Fruit fly (Drosophila melanogaster) Kc167 (cell line): ENCODE results near the gene PolrMT.

Experiments
- Myc ChIP-seq: fragments of >200 bp; optimal IDR thresholded peaks from 2 replicates; lab custom pipeline; 2017; ENCODE audit warnings: missing external identifiers
- h ChIP-seq: fragments of >200 bp; optimal IDR thresholded peaks from 3 replicates; lab custom pipeline; 2018; ENCODE audit warnings: missing external identifiers
- insv ChIP-seq: fragments of >200 bp; optimal IDR thresholded peaks from 3 replicates; lab custom pipeline; 2018; ENCODE audit warnings: missing external identifiers
- psq ChIP-seq: fragments of >200 bp; optimal IDR thresholded peaks from 2 replicates; lab custom pipeline; 2017; ENCODE audit warnings: missing external identifiers
- ttk ChIP-seq: sonication (Bioruptor generic); optimal IDR thresholded peaks from 2 replicates; lab custom pipeline; 2017; ENCODE audit warnings: missing external identifiers

DNA sequence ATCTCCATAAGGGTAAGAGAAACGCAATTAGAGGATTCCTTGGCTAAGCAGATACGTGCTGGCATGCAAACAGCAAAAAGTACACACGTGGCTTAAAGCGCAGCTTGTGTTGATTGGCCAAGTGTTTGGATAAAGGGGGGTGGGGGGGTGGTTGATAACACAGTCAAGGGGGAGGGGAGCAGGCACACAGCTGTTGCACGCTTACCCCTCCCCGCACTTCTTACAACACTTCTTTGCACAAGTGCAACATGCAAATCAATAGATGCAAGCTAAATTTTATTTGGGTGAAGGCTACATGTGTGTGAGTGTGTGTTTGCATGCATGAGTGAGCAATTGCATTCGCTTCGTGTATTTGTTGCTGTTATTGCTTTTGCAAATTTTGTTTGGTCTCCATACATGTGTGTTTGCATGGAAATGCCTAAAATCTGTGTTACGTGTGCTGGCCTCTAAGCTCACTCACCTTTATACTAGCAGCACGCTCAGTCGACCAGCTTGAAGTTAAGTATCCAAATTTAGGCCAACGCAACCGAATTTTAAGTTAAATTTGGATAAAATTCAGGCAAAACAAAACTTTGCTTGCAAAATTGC is 20.3 kb upstream of the PolrMT start:
- TF ChIP-seq insv (no peak), h (lab: Kevin White, UChicago) (no peak), Myc (lab: Kevin White, UChicago) (no peak), psq (no peak), ttk (lab: Kevin White, UChicago) (no peak)
